Fruit fly (Drosophila melanogaster) whole organism, adult: ENCODE measurements around the gene CG34428.
A peak's percentile ranks its signal among the peaks of the same experiment; 100 is the strongest.

ENCODE experiments used
- Clk ChIP-seq: fragments of 200-800 bp; sonication (Bioruptor generic); optimal IDR thresholded peaks from 2 replicates; lab custom pipeline; 2017; ENCODE audit warnings: missing biosample characterization, missing genetic modification characterization
- Hr96 ChIP-seq: fragments of 200-800 bp; sonication (Bioruptor generic); optimal IDR thresholded peaks from 2 replicates; lab custom pipeline; 2016; ENCODE audit warnings: missing biosample characterization, missing genetic modification characterization
- bab1 ChIP-seq: fragments of 200-800 bp; sonication (Bioruptor generic); optimal IDR thresholded peaks from 3 replicates; lab custom pipeline; 2019; ENCODE audit warnings: missing biosample characterization, mild to moderate bottlenecking, missing genetic modification characterization, moderate library complexity
- cic ChIP-seq: fragments of 200-800 bp; sonication (Bioruptor generic); optimal IDR thresholded peaks from 2 replicates; lab custom pipeline; 2017; ENCODE audit warnings: missing biosample characterization, mild to moderate bottlenecking, missing genetic modification characterization, moderate library complexity
- cnc ChIP-seq, 2 experiments: fragments of >200 bp; optimal IDR thresholded peaks; 2 replicates each; lab custom pipeline; 2017
- kay ChIP-seq: fragments of 200-800 bp; sonication (Bioruptor generic); peaks from one replicate; lab custom pipeline; 2016; ENCODE audit warnings: missing biosample characterization, missing genetic modification characterization, borderline replicate concordance
- toe ChIP-seq: fragments of 200-800 bp; sonication (Bioruptor generic); optimal IDR thresholded peaks from 2 replicates; lab custom pipeline; 2016; ENCODE audit warnings: missing biosample characterization, missing genetic modification characterization

DNA sequence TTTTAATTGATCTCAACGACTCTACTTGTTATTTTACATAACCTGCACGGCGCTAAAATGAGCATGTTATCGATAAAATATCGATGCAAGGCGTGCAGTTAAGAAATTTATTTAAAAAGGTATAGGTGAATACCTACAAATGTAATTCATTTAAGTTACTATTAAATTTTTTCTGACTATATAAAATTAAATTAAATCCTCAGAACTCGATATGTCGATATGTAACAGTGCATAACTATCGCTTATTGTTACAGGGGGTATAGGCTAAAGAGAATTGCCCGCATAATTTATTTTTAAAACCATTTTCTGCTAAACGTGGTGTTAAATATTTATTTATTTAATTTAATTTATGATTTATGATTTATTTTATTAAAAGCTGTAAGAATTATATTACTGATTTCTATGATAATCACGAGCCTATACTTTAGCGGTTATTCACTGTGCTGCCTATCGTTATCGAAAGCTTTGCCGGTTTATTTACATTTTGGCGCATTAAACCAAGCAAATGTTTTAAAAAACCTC is 43.7 kb upstream of the CG34428 start, which contains the start of the genes mRpL20 and Icmt:
- peak; percentile 55 for TF ChIP-seq Hr96 (GFP tag; lab: Kevin White, UChicago)
- peak; percentile 45 for TF ChIP-seq Clk (GFP tag; lab: Kevin White, UChicago)
- TF ChIP-seq bab1 = peak; percentile 95
- no peak for TF ChIP-seq cic (GFP tag; lab: Kevin White, UChicago)
- TF ChIP-seq kay = peak; percentile 94
- TF ChIP-seq toe = peak; percentile 83
- no peak for TF ChIP-seq cnc (optimal IDR thresholded peaks at IDR 0.05; lab: Kevin White, UChicago)
